Fruit fly (Drosophila melanogaster): ENCODE data around the gene CG6769.

DNA sequence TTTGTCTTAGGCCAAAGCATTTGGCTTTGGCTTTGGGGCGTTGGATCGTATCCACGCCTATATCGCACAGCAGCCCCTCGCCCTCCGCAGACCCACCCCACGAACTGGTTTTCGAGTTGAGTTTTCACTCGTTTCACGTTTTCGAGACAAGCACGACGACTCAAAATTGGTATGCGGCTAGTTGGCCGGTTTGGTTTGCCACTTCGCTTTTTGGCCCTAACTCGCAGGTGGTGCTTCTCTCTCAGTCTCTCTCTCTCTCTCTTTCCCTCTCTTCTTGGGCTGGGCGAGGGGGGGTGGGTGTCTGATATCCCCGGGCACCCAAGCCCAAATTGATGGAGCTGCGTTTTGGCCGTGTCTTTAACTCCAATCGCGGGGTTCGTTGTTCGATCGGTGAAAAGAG is 26.8 kb upstream of the CG6769 start:
- no peak for TF ChIP-seq Lim3 (GFP tag; IDR thresholded peaks at IDR 0.05)
- TF ChIP-seq CG42726 (GFP tag; IDR thresholded peaks at IDR 0.05; ENCODE audit: partially characterized antibody): no peak
- TF ChIP-seq mld (GFP tag; IDR thresholded peaks at IDR 0.05; ENCODE audit: partially characterized antibody): no peak
- TF ChIP-seq tio (GFP tag; optimal IDR thresholded peaks at IDR 0.05): no peak
- no peak for TF ChIP-seq CG8924 (tag; optimal IDR thresholded peaks at IDR 0.05)
- no peak for TF ChIP-seq CG15601 (tag; optimal IDR thresholded peaks at IDR 0.05)
- TF ChIP-seq HLH54F (GFP tag; optimal IDR thresholded peaks at IDR 0.05): no peak

Data from whole organism, embryonic.